Fruit fly (Drosophila melanogaster): ENCODE results near the gene CG9948.
A peak's percentile ranks its signal among the peaks of the same experiment; 100 is the strongest.

The CG9948 gene

DNA sequence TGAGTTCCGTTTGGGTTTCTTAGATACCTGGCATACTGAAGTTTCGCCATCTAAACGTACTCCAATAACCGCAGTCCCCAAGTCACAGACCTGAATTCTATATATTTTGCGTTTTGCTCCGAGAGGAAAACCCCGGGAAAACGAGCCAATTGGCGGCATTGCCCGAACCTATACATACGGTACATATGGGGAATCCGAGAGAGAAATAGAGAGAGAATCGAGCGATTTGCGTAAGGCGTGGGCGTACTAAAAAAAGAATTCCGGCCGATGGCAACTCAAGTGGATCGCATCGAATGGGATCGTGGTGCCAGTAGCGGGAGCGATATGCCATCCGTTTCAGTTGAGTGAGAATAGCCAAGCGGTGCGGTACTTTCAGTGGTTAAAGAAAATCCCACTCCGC is 34.5 kb downstream of the CG9948 start, which contains the start of gene bin:
bin (plus strand) TSS at position 335 of the 400 bp plus-strand sequence.
- no peak for TF ChIP-seq topi (GFP tag; optimal IDR thresholded peaks at IDR 0.05)
- TF ChIP-seq CG11762 (GFP tag; optimal IDR thresholded peaks at IDR 0.05; ENCODE audit: insufficient read depth), result no peak
- TF ChIP-seq achi (GFP tag; optimal IDR thresholded peaks at IDR 0.05), result no peak
- no peak for TF ChIP-seq Sox102F (GFP tag; optimal IDR thresholded peaks at IDR 0.05)
- TF ChIP-seq Ets21C (GFP tag; optimal IDR thresholded peaks at IDR 0.05), result no peak
- TF ChIP-seq vri (GFP tag; optimal IDR thresholded peaks at IDR 0.05), result no peak
- TF ChIP-seq CG6792 (GFP tag; optimal IDR thresholded peaks at IDR 0.05), result no peak
- TF ChIP-seq cyc (GFP tag; optimal IDR thresholded peaks at IDR 0.05), result no peak
- TF ChIP-seq Sox15 (GFP tag; optimal IDR thresholded peaks at IDR 0.05), result no peak
- TF ChIP-seq acj6 (GFP tag; optimal IDR thresholded peaks at IDR 0.05), result no peak
- no peak for TF ChIP-seq Hr39 (GFP tag; optimal IDR thresholded peaks at IDR 0.05)
- no peak for TF ChIP-seq net (GFP tag; optimal IDR thresholded peaks at IDR 0.05)
- TF ChIP-seq CG32006 (GFP tag; optimal IDR thresholded peaks at IDR 0.05), result no peak
- no peak for TF ChIP-seq Met (GFP tag; optimal IDR thresholded peaks at IDR 0.05)
- TF ChIP-seq CG7368 (GFP tag; optimal IDR thresholded peaks at IDR 0.05), result no peak
- TF ChIP-seq Blimp-1 (GFP tag; optimal IDR thresholded peaks at IDR 0.05), result no peak
- no peak for TF ChIP-seq fd85E (GFP tag; optimal IDR thresholded peaks at IDR 0.05)

DNA sequence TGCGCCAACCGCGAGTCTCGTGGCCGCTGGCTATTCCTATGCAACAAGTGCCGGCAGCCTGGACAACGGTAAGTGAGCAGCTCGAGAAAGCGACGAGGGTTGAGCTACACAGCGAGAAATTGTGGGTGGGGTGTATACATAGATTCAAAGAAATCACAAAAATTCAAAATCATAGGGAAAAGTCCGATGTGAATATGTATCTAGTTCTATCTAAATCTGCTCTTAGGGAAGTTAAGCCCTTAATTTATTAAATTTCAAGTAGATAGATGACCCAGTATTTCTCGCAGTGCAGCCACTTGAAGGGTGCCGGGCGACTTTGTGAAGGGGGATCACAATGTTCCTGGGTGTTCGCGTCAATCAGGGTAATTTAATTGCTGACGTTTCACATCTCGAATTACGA is 37.6 kb downstream of the CG9948 start:
- TF ChIP-seq Lpt (GFP tag; optimal IDR thresholded peaks at IDR 0.05), result no peak

DNA sequence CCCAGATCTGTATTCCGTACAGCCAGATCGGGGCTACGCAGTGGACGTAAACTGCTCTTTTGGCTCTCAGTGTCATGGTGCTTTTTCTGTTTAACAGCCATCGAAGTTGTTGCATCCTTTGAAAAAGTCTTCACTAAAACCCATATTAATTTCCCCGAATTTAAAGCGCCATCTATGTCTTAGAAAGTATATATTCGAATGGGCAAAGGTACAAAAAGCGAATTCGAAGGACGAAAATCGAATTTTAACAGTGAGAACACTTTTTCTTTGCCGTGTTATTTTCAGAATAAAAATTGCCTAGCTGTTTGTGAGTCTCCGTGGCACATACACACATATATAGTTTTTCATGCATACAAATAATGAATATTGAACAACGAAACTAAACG is 39.6 kb downstream of the CG9948 start:
- TF ChIP-seq Ets21C (GFP tag; optimal IDR thresholded peaks at IDR 0.05) (no peak), CG10669 (GFP tag; optimal IDR thresholded peaks at IDR 0.05) (no peak), CG8319 (GFP tag; optimal IDR thresholded peaks at IDR 0.05) (no peak), CG9139 (GFP tag; optimal IDR thresholded peaks at IDR 0.05) (no peak), CG6276 (GFP tag; optimal IDR thresholded peaks at IDR 0.05) (no peak), Ets96B (tag; optimal IDR thresholded peaks at IDR 0.05) (no peak), CG8632 (GFP tag; optimal IDR thresholded peaks at IDR 0.05) (no peak), Smox (GFP tag; optimal IDR thresholded peaks at IDR 0.05) (no peak), fkh (GFP tag; optimal IDR thresholded peaks at IDR 0.05) (no peak), achi (GFP tag; optimal IDR thresholded peaks at IDR 0.05) (no peak), Blimp-1 (GFP tag; optimal IDR thresholded peaks at IDR 0.05) (no peak), vri (GFP tag; optimal IDR thresholded peaks at IDR 0.05) (no peak), lz (GFP tag; optimal IDR thresholded peaks at IDR 0.05) (no peak), CG7368 (GFP tag; optimal IDR thresholded peaks at IDR 0.05) (no peak)

DNA sequence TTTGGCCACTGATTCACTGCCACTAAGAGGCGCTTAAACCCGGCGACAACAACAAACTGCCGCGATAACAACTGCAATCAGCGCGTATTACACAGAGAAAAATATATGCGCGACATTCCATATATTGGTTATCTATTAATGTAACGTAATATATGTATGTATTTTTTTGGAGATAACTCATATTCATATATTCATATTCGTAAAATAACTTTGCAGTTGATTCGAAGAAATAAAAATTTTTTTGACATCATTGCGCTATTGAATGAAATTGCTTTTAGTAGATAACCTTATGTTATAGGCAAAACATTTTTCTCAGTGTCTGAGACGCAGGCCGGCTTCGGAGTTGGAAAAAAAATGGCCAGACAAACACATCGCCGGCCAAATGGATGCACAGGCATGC is 41.1 kb downstream of the CG9948 start:
- TF ChIP-seq CG6163 (GFP tag; IDR thresholded peaks at IDR 0.05), result peak; percentile 55; the same call in 2 of the 3 replicates
- peak; percentile 58 for TF ChIP-seq CG6276 (GFP tag; optimal IDR thresholded peaks at IDR 0.05)
- TF ChIP-seq cyc (GFP tag; optimal IDR thresholded peaks at IDR 0.05), result peak; percentile 21
- peak; percentile 28 for TF ChIP-seq Sox14 (GFP tag; optimal IDR thresholded peaks at IDR 0.05)
- TF ChIP-seq Eip78C (GFP tag), result peak; percentile 85
- TF ChIP-seq Hr39 (GFP tag; optimal IDR thresholded peaks at IDR 0.05), result peak; percentile 47
- peak; percentile 73 for TF ChIP-seq svp (GFP tag)
- peak; percentile 12 for TF ChIP-seq CG6792 (GFP tag; optimal IDR thresholded peaks at IDR 0.05)
- no peak for TF ChIP-seq CG11902 (GFP tag; optimal IDR thresholded peaks at IDR 0.05)
- TF ChIP-seq CG32006 (GFP tag; optimal IDR thresholded peaks at IDR 0.05), result peak; percentile 80
- peak; percentile 21 for TF ChIP-seq dac (GFP tag; optimal IDR thresholded peaks at IDR 0.05)
- TF ChIP-seq salr (GFP tag; optimal IDR thresholded peaks at IDR 0.05), result peak in 1 of 2 experiments; percentile 34
- TF ChIP-seq Ets96B (tag; optimal IDR thresholded peaks at IDR 0.05), result peak; percentile 35
- TF ChIP-seq CG31627 (GFP tag; optimal IDR thresholded peaks at IDR 0.05), result peak; percentile 56
- TF ChIP-seq vri (GFP tag; optimal IDR thresholded peaks at IDR 0.05), result no peak
- TF ChIP-seq CG10631 (GFP tag; optimal IDR thresholded peaks at IDR 0.05), result peak; percentile 53
- TF ChIP-seq Ets21C (GFP tag; optimal IDR thresholded peaks at IDR 0.05), result no peak
- TF ChIP-seq achi (GFP tag; optimal IDR thresholded peaks at IDR 0.05), result peak; percentile 51
- TF ChIP-seq net (GFP tag; optimal IDR thresholded peaks at IDR 0.05), result peak; percentile 57
- TF ChIP-seq CG3032 (tag; optimal IDR thresholded peaks at IDR 0.05), result peak; percentile 31
- TF ChIP-seq OdsH (GFP tag; optimal IDR thresholded peaks at IDR 0.05), result peak; percentile 54
- peak; percentile 11 for TF ChIP-seq fd59A (GFP tag; optimal IDR thresholded peaks at IDR 0.05)
- TF ChIP-seq CG10669 (GFP tag; optimal IDR thresholded peaks at IDR 0.05), result peak; percentile 13
- peak; percentile 38 for TF ChIP-seq CG3919 (GFP tag; optimal IDR thresholded peaks at IDR 0.05)
- no peak for TF ChIP-seq CG6854 (GFP tag; optimal IDR thresholded peaks at IDR 0.05)
- TF ChIP-seq CG15336 (GFP tag; IDR thresholded peaks at IDR 0.05), result peak; percentile 76
- peak; percentile 11 for TF ChIP-seq CG8632 (GFP tag; optimal IDR thresholded peaks at IDR 0.05)
- TF ChIP-seq Met (GFP tag; optimal IDR thresholded peaks at IDR 0.05), result peak; percentile 51
- peak; percentile 24 for TF ChIP-seq CG6808 (GFP tag; optimal IDR thresholded peaks at IDR 0.05)
- TF ChIP-seq Eip75B (GFP tag; optimal IDR thresholded peaks at IDR 0.05), result peak; percentile 38
- no peak for TF ChIP-seq Blimp-1 (GFP tag; optimal IDR thresholded peaks at IDR 0.05)
- TF ChIP-seq CG8119 (GFP tag; IDR thresholded peaks at IDR 0.05), result peak; percentile 76

Measured in whole organism, prepupa.